Worm (Caenorhabditis elegans) whole organism, L3 larva: ENCODE results near the gene unc-53.
A peak's percentile ranks its signal among the peaks of the same experiment; 100 is the strongest.

Experiments used
- ZK546.5 ChIP-seq: sonication (generic microtip); optimal IDR thresholded peaks from 2 replicates; lab custom pipeline; 2017; ENCODE audit warnings: missing biosample characterization, missing genetic modification characterization
- ama-1 ChIP-seq: fragments of 150-350 bp; optimal IDR thresholded peaks from 2 replicates; lab custom pipeline; 2018
- ceh-16 ChIP-seq: sonication (generic microtip); optimal IDR thresholded peaks from 2 replicates; lab custom pipeline; 2017; ENCODE audit warnings: missing biosample characterization, missing genetic modification characterization
- ceh-82 ChIP-seq: fragments of 150-350 bp; optimal IDR thresholded peaks from 2 replicates; lab custom pipeline; 2014; ENCODE audit warnings: missing biosample characterization, missing genetic modification characterization
- daf-12 ChIP-seq: fragments of 150-350 bp; optimal IDR thresholded peaks from 2 replicates; lab custom pipeline; 2014; ENCODE audit warnings: missing biosample characterization, missing genetic modification reagents, missing genetic modification characterization
- egl-27 ChIP-seq: sonication (generic microtip); optimal IDR thresholded peaks from 4 replicates; lab custom pipeline; 2017; ENCODE audit warnings: missing biosample characterization, missing genetic modification reagents, missing genetic modification characterization
- egl-5 ChIP-seq: fragments of 150-350 bp; optimal IDR thresholded peaks from 2 replicates; lab custom pipeline; 2017; ENCODE audit warnings: missing biosample characterization, missing genetic modification reagents, missing genetic modification characterization, inconsistent platforms
- elt-2 ChIP-seq: sonication (generic microtip); optimal IDR thresholded peaks from 2 replicates; lab custom pipeline; 2016; ENCODE audit warnings: missing genetic modification reagents, mild to moderate bottlenecking, missing genetic modification characterization, missing compliant biosample characterization
- elt-3 ChIP-seq, 3 experiments: fragments of 150-350 bp in 1 of 3; sonication (generic microtip) in 2 of 3; optimal IDR thresholded peaks; 2 replicates in 2 of 3; 4 replicates in 1 of 3; lab custom pipeline; 2014 to 2017; ENCODE audit warnings: missing biosample characterization in 3 of 3, missing genetic modification characterization in 3 of 3
- eor-1 ChIP-seq, 2 experiments: fragments of 150-350 bp; optimal IDR thresholded peaks; 2 replicates each; lab custom pipeline; 2014 to 2018; ENCODE audit warnings: missing biosample characterization in 2 of 2, missing genetic modification characterization in 2 of 2
- fkh-10 ChIP-seq: sonication (generic microtip); optimal IDR thresholded peaks from 2 replicates; lab custom pipeline; 2017; ENCODE audit warnings: missing biosample characterization, missing genetic modification reagents, missing genetic modification characterization
- hmg-11 ChIP-seq: sonication (generic microtip); optimal IDR thresholded peaks from 2 replicates; lab custom pipeline; 2016; ENCODE audit warnings: missing genetic modification characterization, missing compliant biosample characterization
- lin-15B ChIP-seq: fragments of 150-350 bp; optimal IDR thresholded peaks from 2 replicates; lab custom pipeline; 2014; ENCODE audit warnings: missing biosample characterization, missing genetic modification characterization
- lin-39 ChIP-seq: fragments of 150-350 bp; optimal IDR thresholded peaks from 2 replicates; lab custom pipeline; 2018; ENCODE audit warnings: missing biosample characterization, missing genetic modification reagents, missing genetic modification characterization
- lsy-12 ChIP-seq: sonication (generic microtip); optimal IDR thresholded peaks from 2 replicates; lab custom pipeline; 2016; ENCODE audit warnings: mild to moderate bottlenecking, missing genetic modification characterization, missing compliant biosample characterization
- mdl-1 ChIP-seq: fragments of 150-350 bp; optimal IDR thresholded peaks from 2 replicates; lab custom pipeline; 2014; ENCODE audit warnings: missing biosample characterization, missing genetic modification characterization
- nfya-1 ChIP-seq: sonication (generic microtip); optimal IDR thresholded peaks from 2 replicates; lab custom pipeline; 2017; ENCODE audit warnings: missing genetic modification characterization, mild to moderate bottlenecking, missing compliant biosample characterization, antibody characterized with exemption, moderate library complexity; ENCODE audit not compliant: insufficient read depth
- nhr-12 ChIP-seq: fragments of 150-350 bp; optimal IDR thresholded peaks from 2 replicates; lab custom pipeline; 2014; ENCODE audit warnings: missing biosample characterization, missing genetic modification characterization
- nhr-23 ChIP-seq: fragments of 150-350 bp; optimal IDR thresholded peaks from 2 replicates; lab custom pipeline; 2014; ENCODE audit warnings: missing biosample characterization, missing genetic modification reagents, missing genetic modification characterization
- nhr-237 ChIP-seq: fragments of 150-350 bp; optimal IDR thresholded peaks from 2 replicates; lab custom pipeline; 2014; ENCODE audit warnings: missing biosample characterization, missing genetic modification characterization
- nhr-25 ChIP-seq: sonication (generic microtip); optimal IDR thresholded peaks from 2 replicates; lab custom pipeline; 2017; ENCODE audit warnings: missing biosample characterization, missing genetic modification characterization
- nhr-67 ChIP-seq: fragments of 150-350 bp; optimal IDR thresholded peaks from 2 replicates; lab custom pipeline; 2014; ENCODE audit warnings: missing biosample characterization, missing genetic modification characterization
- nhr-76 ChIP-seq: fragments of 150-350 bp; sonication (generic microtip); optimal IDR thresholded peaks from 5 replicates; lab custom pipeline; 2014; ENCODE audit warnings: missing biosample characterization, missing genetic modification characterization
- pha-4 ChIP-seq: fragments of 150-350 bp; optimal IDR thresholded peaks from 2 replicates; lab custom pipeline; 2014; ENCODE audit warnings: missing biosample characterization, missing genetic modification reagents, missing genetic modification characterization
- pqm-1 ChIP-seq: fragments of 150-350 bp; optimal IDR thresholded peaks from 2 replicates; lab custom pipeline; 2017; ENCODE audit warnings: missing biosample characterization, missing genetic modification characterization, inconsistent platforms
- skn-1 ChIP-seq: fragments of 150-350 bp; optimal IDR thresholded peaks from 2 replicates; lab custom pipeline; 2014; ENCODE audit warnings: missing biosample characterization, missing genetic modification characterization
- snpc-4 ChIP-seq: fragments of 150-350 bp; optimal IDR thresholded peaks from 2 replicates; lab custom pipeline; 2014; ENCODE audit warnings: missing biosample characterization, missing genetic modification characterization
- tbx-2 ChIP-seq: sonication (generic microtip); optimal IDR thresholded peaks from 2 replicates; lab custom pipeline; 2016; ENCODE audit warnings: mild to moderate bottlenecking, missing genetic modification characterization, missing compliant biosample characterization
- unc-39 ChIP-seq: sonication (generic microtip); optimal IDR thresholded peaks from 4 replicates; lab custom pipeline; 2017; ENCODE audit warnings: missing biosample characterization, missing genetic modification characterization
- unc-62 ChIP-seq: fragments of 150-350 bp; sonication (generic microtip); optimal IDR thresholded peaks from 4 replicates; lab custom pipeline; 2014; ENCODE audit warnings: missing biosample characterization, missing genetic modification reagents, missing genetic modification characterization
- zag-1 ChIP-seq: fragments of 150-350 bp; optimal IDR thresholded peaks from 2 replicates; lab custom pipeline; 2014; ENCODE audit warnings: missing biosample characterization, missing genetic modification characterization
- ztf-4 ChIP-seq: fragments of 150-350 bp; optimal IDR thresholded peaks from 2 replicates; lab custom pipeline; 2014; ENCODE audit warnings: missing biosample characterization, missing genetic modification characterization

The unc-53 gene

DNA sequence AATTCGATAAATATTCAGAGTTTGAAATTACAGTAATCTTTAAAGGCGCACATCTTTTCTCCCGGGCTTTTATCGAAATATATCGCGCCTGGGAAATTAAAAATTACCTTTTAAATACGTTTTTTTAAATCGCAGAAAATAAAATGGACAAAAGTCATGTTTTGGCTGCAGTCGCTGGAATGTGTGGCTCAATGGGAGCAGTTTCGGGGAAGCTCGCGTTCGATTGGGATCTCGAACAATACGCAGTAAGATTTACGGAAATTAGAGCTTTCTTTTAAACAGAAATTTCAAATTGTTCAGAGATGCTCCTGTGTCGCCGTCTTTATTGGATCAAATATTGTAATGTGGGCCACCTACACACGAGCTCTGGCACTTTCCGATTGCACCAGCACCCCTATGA, 40.3 kb upstream of the unc-53 start, which contains the start of gene F40F8.12:
Gene F40F8.12 (plus strand): TSS at position 301 of the 400 bp plus-strand sequence.
- TF ChIP-seq ceh-16 (no peak), elt-2 (tag; lab: Kevin White, UChicago) (no peak), egl-5 (no peak), unc-39 (tag; lab: Kevin White, UChicago) (no peak), mdl-1 (no peak), skn-1 (tag; lab: Kevin White, UChicago) (no peak), zag-1 (tag; lab: Kevin White, UChicago) (no peak), nhr-67 (tag; lab: Kevin White, UChicago) (no peak), lin-39 (tag; lab: Kevin White, UChicago) (no peak), nhr-76 (no peak)

DNA sequence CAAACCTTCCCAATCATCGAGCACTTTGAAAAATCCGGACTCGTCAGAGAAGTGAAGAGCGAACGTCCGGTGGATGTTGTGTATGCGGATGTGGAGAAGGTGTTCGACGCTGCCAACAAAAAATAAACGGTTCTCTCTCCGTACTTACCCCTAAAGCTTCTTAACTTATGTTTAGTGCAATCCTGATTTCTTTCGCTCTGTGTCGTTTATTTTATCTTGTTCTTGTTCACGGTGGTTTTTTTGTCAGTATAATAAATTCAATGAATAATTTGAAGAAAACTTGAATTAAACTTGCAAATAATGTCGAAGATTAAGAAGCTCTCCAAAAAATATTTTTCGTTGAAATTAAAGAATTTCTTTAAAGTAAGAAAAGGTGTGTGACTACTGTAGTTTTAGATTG, 39.7 kb upstream of the unc-53 start, which contains the start of gene F40F8.3:
Gene F40F8.3 (plus strand): TSS at position 301 of the 400 bp plus-strand sequence.
- TF ChIP-seq fkh-10 (GFP tag; lab: Kevin White, UChicago), result no peak
- TF ChIP-seq nhr-237 (tag; lab: Kevin White, UChicago), result no peak
- TF ChIP-seq unc-39 (tag; lab: Kevin White, UChicago), result no peak
- no peak for TF ChIP-seq pha-4 (tag; lab: Kevin White, UChicago)
- TF ChIP-seq nfya-1 (tag; lab: Kevin White, UChicago), result no peak
- no peak for TF ChIP-seq egl-27 (tag; lab: Kevin White, UChicago)
- no peak for TF ChIP-seq unc-62 (GFP tag; lab: Kevin White, UChicago)
- TF ChIP-seq elt-3 (tag; optimal IDR thresholded peaks at IDR 0.05; lab: Kevin White, UChicago), result no peak
- TF ChIP-seq ztf-4 (tag; lab: Kevin White, UChicago), result no peak
- TF ChIP-seq zag-1 (tag; lab: Kevin White, UChicago), result no peak
- TF ChIP-seq tbx-2 (tag; lab: Kevin White, UChicago), result no peak

DNA sequence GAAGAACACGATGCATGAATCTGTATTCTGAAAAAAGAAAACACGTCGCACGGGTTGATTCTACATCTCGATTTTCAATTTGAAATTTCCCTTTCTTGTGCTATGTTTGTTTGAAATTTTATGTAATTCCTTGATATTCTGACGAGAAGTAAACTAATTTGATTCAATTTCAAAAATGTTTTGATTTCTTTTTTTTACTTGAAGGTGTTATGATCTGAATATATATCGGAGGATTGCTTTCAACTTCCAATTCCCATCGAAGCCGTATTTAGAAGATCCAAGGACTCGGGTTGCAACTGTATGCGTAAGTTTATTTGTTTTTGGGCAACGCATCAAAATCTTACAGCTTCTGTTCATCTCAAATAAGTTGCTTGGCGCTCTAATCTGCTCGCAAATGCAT, 38.1 kb upstream of the unc-53 start, which contains the start of gene F40F8.1:
Gene F40F8.1 (plus strand): TSS at position 301 of the 400 bp plus-strand sequence.
- TF ChIP-seq pqm-1 (no peak), egl-27 (tag; lab: Kevin White, UChicago) (no peak), daf-12 (no peak), ZK546.5 (no peak), hmg-11 (no peak), eor-1 (tag; optimal IDR thresholded peaks at IDR 0.05; lab: Kevin White, UChicago) (no peak), ceh-82 (tag; lab: Kevin White, UChicago) (no peak), tbx-2 (tag; lab: Kevin White, UChicago) (no peak), nhr-23 (tag; lab: Kevin White, UChicago) (no peak)

- TF ChIP-seq nfya-1 (tag; lab: Kevin White, UChicago) (peak; percentile 93), nhr-23 (tag; lab: Kevin White, UChicago) (peak; percentile 84), pqm-1 (peak; percentile 28), eor-1 (tag; optimal IDR thresholded peaks at IDR 0.05; lab: Kevin White, UChicago) (no peak), nhr-12 (tag; lab: Kevin White, UChicago) (no peak), ama-1 (lab: Kevin White, UChicago) (no peak), lsy-12 (tag; lab: Kevin White, UChicago) (peak; percentile 1), lin-39 (tag; lab: Kevin White, UChicago) (peak; percentile 96), fkh-10 (GFP tag; lab: Kevin White, UChicago) (peak; percentile 9), ZK546.5 (no peak), hmg-11 (peak; percentile 35), elt-2 (tag; lab: Kevin White, UChicago) (peak; percentile 16), snpc-4 (tag; lab: Kevin White, UChicago) (peak; percentile 58), pha-4 (tag; lab: Kevin White, UChicago) (peak; percentile 84), lin-15B (tag; lab: Kevin White, UChicago) (peak; percentile 79), nhr-25 (tag; lab: Kevin White, UChicago) (peak; percentile 65)
Measured at ce11 chrII:11126312-11127000, 37.2 kb upstream of the unc-53 start, which contains the start of the genes rps-9 and lsm-1. TSS of gene rps-9 (minus strand) at chrII:11126362. TSS of gene lsm-1 (plus strand) at chrII:11126950.
